Worm (Caenorhabditis elegans) whole organism, early embryonic: ENCODE results near the gene str-33.

Source experiments
- B0310.2 ChIP-seq: sonication (generic microtip); optimal IDR thresholded peaks from 2 replicates; lab custom pipeline; 2016; ENCODE audit warnings: mild to moderate bottlenecking, missing genetic modification characterization, missing compliant biosample characterization
- F13C5.2 ChIP-seq: sonication (generic microtip); optimal IDR thresholded peaks from 2 replicates; lab custom pipeline; 2017; ENCODE audit warnings: mild to moderate bottlenecking, missing genetic modification characterization, inconsistent platforms, missing compliant biosample characterization
- aly-1 ChIP-seq: sonication (generic microtip); optimal IDR thresholded peaks from 2 replicates; lab custom pipeline; 2016; ENCODE audit warnings: missing genetic modification characterization, missing compliant biosample characterization
- ama-1 ChIP-seq: fragments of 150-350 bp; optimal IDR thresholded peaks from 2 replicates; lab custom pipeline; 2014
- ceh-36 ChIP-seq: sonication (generic microtip); optimal IDR thresholded peaks from 2 replicates; lab custom pipeline; 2016; ENCODE audit warnings: missing genetic modification characterization, inconsistent platforms, missing compliant biosample characterization
- ets-7 ChIP-seq: sonication (generic microtip); optimal IDR thresholded peaks from 2 replicates; lab custom pipeline; 2016; ENCODE audit warnings: missing genotype, missing genetic modification characterization, missing compliant biosample characterization
- flt-1 ChIP-seq: fragments of 200-800 bp; sonication (Bioruptor generic); IDR thresholded peaks from 2 replicates; pipeline ENCODE4 v1.3.6; 2022; ENCODE audit warnings: missing genetic modification characterization, missing compliant biosample characterization
- hmbx-1 ChIP-seq: sonication (generic microtip); optimal IDR thresholded peaks from 2 replicates; lab custom pipeline; 2016; ENCODE audit warnings: mild to moderate bottlenecking, missing genetic modification characterization, missing compliant biosample characterization
- hmg-4 ChIP-seq: fragments of 200-800 bp; sonication (Bioruptor generic); optimal IDR thresholded peaks from 2 replicates; lab custom pipeline; 2018; ENCODE audit warnings: mild to moderate bottlenecking, missing genetic modification characterization, missing compliant biosample characterization
- hnd-1 ChIP-seq: sonication (generic microtip); optimal IDR thresholded peaks from 2 replicates; lab custom pipeline; 2016; ENCODE audit warnings: missing genetic modification characterization, missing compliant biosample characterization
- pes-1 ChIP-seq: fragments of 200-800 bp; sonication (Bioruptor generic); IDR thresholded peaks from 2 replicates; pipeline ENCODE4 v1.3.6; 2022; ENCODE audit warnings: missing genetic modification reagents, missing genetic modification characterization, missing compliant biosample characterization
- scrt-1 ChIP-seq: fragments of 200-800 bp; sonication (Bioruptor generic); IDR thresholded peaks from 2 replicates; pipeline ENCODE4 v1.3.6; 2022; ENCODE audit warnings: missing genetic modification characterization, missing compliant biosample characterization
- tbx-11 ChIP-seq: fragments of 200-800 bp; sonication (Bioruptor generic); IDR thresholded peaks from 2 replicates; pipeline ENCODE4 v1.3.6; 2022; ENCODE audit warnings: missing genetic modification characterization, missing compliant biosample characterization

DNA sequence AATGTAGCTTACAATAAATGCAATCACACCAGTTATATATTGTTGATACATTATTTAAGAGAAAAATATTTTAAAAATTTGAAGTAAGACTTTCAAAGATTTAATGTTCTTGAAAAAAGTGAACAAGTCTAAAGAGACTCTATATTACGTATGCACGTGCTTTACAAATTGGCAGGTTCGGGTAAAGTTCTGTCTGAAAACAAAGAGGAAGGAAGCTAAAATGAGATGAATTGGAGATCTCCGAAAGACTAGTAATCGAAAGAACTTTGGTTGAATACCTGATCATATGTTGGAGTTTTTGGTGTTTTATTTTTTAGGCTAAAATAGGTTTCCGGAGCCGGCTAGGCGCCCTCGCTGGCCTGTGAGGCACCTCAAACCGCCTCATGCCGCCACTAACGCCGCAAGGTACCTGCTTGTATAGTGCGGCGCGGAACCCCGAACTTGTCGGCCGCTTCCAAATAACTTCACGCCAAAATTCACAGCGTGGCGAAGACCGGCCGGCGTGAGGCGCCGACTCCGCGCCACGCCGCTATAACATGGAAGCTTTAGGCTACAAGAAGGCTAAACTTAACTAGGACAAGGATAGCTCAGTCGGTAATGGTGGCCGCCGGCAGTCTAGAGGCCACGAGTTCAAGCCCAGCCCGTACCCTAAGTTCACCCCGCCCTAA, 29.0 kb downstream of the str-33 start, which contains the start of gene srx-28:
- TF ChIP-seq hnd-1 (tag; lab: Kevin White, UChicago) (no peak), scrt-1 (GFP tag; lab: Robert Waterston, UW) (no peak), ets-7 (tag; lab: Kevin White, UChicago) (no peak), ama-1 (lab: Kevin White, UChicago) (no peak), hmg-4 (GFP tag; lab: Kevin White, UChicago) (no peak), flt-1 (GFP tag; lab: Robert Waterston, UW) (no peak), B0310.2 (tag; lab: Kevin White, UChicago) (no peak), aly-1 (tag; lab: Kevin White, UChicago) (no peak), pes-1 (no peak), F13C5.2 (tag; lab: Kevin White, UChicago) (no peak), tbx-11 (GFP tag; lab: Robert Waterston, UW) (no peak), hmbx-1 (tag; lab: Kevin White, UChicago) (no peak), ceh-36 (no peak)
